Worm (Caenorhabditis elegans) whole organism, young adult: ENCODE data around the gene F08F8.6.

Experiments
- B0035.1 ChIP-seq: sonication (generic microtip); optimal IDR thresholded peaks from 2 replicates; lab custom pipeline; 2016; ENCODE audit warnings: missing genetic modification characterization, mild to moderate bottlenecking, missing compliant biosample characterization, missing genotype, missing genetic modification reagents
- B0336.3 ChIP-seq: fragments of 200-800 bp; sonication (Bioruptor generic); IDR thresholded peaks from 2 replicates; pipeline ENCODE4 v1.3.6; 2022; ENCODE audit warnings: missing genetic modification characterization, missing compliant biosample characterization
- C06A6.2 ChIP-seq: fragments of 200-800 bp; sonication (Bioruptor generic); conservative IDR thresholded peaks from 2 replicates; pipeline ENCODE4 v1.3.6; 2022; ENCODE audit warnings: missing genetic modification characterization, missing compliant biosample characterization
- D2030.7 ChIP-seq: fragments of 200-800 bp; sonication (Bioruptor generic); IDR thresholded peaks from 2 replicates; pipeline ENCODE4 v1.3.6; 2022; ENCODE audit warnings: missing genetic modification reagents, missing genetic modification characterization, missing compliant biosample characterization
- F33H1.4 ChIP-seq: fragments of 200-800 bp; sonication (Bioruptor generic); IDR thresholded peaks from 2 replicates; pipeline ENCODE4 v1.3.6; 2022; ENCODE audit warnings: missing genetic modification reagents, missing genetic modification characterization, missing compliant biosample characterization
- F39B2.1 ChIP-seq: fragments of 200-800 bp; sonication (Bioruptor generic); IDR thresholded peaks from 2 replicates; pipeline ENCODE4 v1.3.6; 2022; ENCODE audit warnings: missing genetic modification reagents, missing genetic modification characterization, missing compliant biosample characterization
- F57A8.1 ChIP-seq: fragments of 200-800 bp; sonication (Bioruptor generic); optimal IDR thresholded peaks from 2 replicates; lab custom pipeline; 2018; ENCODE audit warnings: mild to moderate bottlenecking, missing genetic modification characterization, moderate library complexity, missing compliant biosample characterization
- F57C9.4 ChIP-seq: sonication (generic microtip); optimal IDR thresholded peaks from 2 replicates; lab custom pipeline; 2017; ENCODE audit warnings: mild to moderate bottlenecking, missing genetic modification characterization, missing compliant biosample characterization
- Y79H2A.3 ChIP-seq: fragments of 200-800 bp; sonication (Bioruptor generic); conservative IDR thresholded peaks from 2 replicates; pipeline ENCODE4 v1.3.6; 2022; ENCODE audit warnings: missing genetic modification reagents, missing genetic modification characterization, missing compliant biosample characterization
- atf-7 ChIP-seq: sonication (generic microtip); optimal IDR thresholded peaks from 2 replicates; lab custom pipeline; 2017; ENCODE audit warnings: mild to moderate bottlenecking, missing genetic modification characterization, missing compliant biosample characterization
- attf-3 ChIP-seq: fragments of 200-800 bp; sonication (Bioruptor generic); conservative IDR thresholded peaks from 2 replicates; pipeline ENCODE4 v1.3.6; 2022; ENCODE audit warnings: missing genetic modification reagents, missing genetic modification characterization, missing compliant biosample characterization
- attf-5 ChIP-seq: fragments of 200-800 bp; sonication (Bioruptor generic); optimal IDR thresholded peaks from 2 replicates; lab custom pipeline; 2018; ENCODE audit warnings: mild to moderate bottlenecking, missing genetic modification characterization, missing compliant biosample characterization
- attf-6 ChIP-seq: fragments of 200-800 bp; sonication (Bioruptor generic); IDR thresholded peaks from 2 replicates; pipeline ENCODE4 v1.3.6; 2022; ENCODE audit warnings: missing genetic modification reagents, missing genetic modification characterization, missing compliant biosample characterization
- bed-2 ChIP-seq: fragments of 200-800 bp; sonication (Bioruptor generic); IDR thresholded peaks from 2 replicates; pipeline ENCODE4 v1.3.6; 2022; ENCODE audit warnings: missing genetic modification reagents, missing genetic modification characterization, missing compliant biosample characterization
- ccch-3 ChIP-seq: fragments of 200-800 bp; sonication (Bioruptor generic); optimal IDR thresholded peaks from 2 replicates; lab custom pipeline; 2018; ENCODE audit warnings: mild to moderate bottlenecking, missing genetic modification characterization, missing compliant biosample characterization
- cebp-1 ChIP-seq, 2 experiments: fragments of 200-800 bp in 1 of 2; sonication (Bioruptor generic) in 1 of 2; sonication (generic microtip) in 1 of 2; IDR thresholded peaks in 1 of 2; optimal IDR thresholded peaks in 1 of 2; 2 replicates each; pipeline versions ENCODE4 v1.3.6 to Lab custom; 2017 to 2022; ENCODE audit warnings: missing compliant biosample characterization in 2 of 2, missing genetic modification characterization in 2 of 2, mild to moderate bottlenecking in 1 of 2, missing genetic modification reagents in 1 of 2, moderate library complexity in 1 of 2
- ceh-100 ChIP-seq: fragments of 200-800 bp; sonication (Bioruptor generic); IDR thresholded peaks from 2 replicates; pipeline ENCODE4 v1.3.6; 2022; ENCODE audit warnings: missing genetic modification reagents, missing genetic modification characterization, missing compliant biosample characterization
- ceh-91 ChIP-seq: fragments of 200-800 bp; sonication (Bioruptor generic); IDR thresholded peaks from 2 replicates; pipeline ENCODE4 v1.3.6; 2022; ENCODE audit warnings: missing genetic modification reagents, missing genetic modification characterization, missing compliant biosample characterization
- chd-7 ChIP-seq: sonication (generic microtip); optimal IDR thresholded peaks from 2 replicates; lab custom pipeline; 2016; ENCODE audit warnings: mild to moderate bottlenecking, missing genetic modification characterization, moderate library complexity, missing compliant biosample characterization
- dox-1 ChIP-seq: fragments of 200-800 bp; sonication (Bioruptor generic); IDR thresholded peaks from 2 replicates; pipeline ENCODE4 v1.3.6; 2022; ENCODE audit warnings: missing genetic modification reagents, missing genetic modification characterization, missing compliant biosample characterization
- hlh-12 ChIP-seq: sonication (generic microtip); optimal IDR thresholded peaks from 2 replicates; lab custom pipeline; 2016; ENCODE audit warnings: missing genetic modification characterization, missing compliant biosample characterization
- hmg-1.2 ChIP-seq: fragments of 200-800 bp; sonication (Bioruptor generic); IDR thresholded peaks from 2 replicates; pipeline ENCODE4 v1.3.6; 2022; ENCODE audit warnings: missing genetic modification reagents, missing genetic modification characterization, missing compliant biosample characterization
- hsf-1 ChIP-seq: fragments of 200-800 bp; sonication (Bioruptor generic); IDR thresholded peaks from 2 replicates; pipeline ENCODE4 v1.3.6; 2022; ENCODE audit warnings: missing genetic modification reagents, missing genetic modification characterization, missing compliant biosample characterization
- lin-26 ChIP-seq: fragments of 200-800 bp; sonication (Bioruptor generic); IDR thresholded peaks from 2 replicates; pipeline ENCODE4 v1.3.6; 2022; ENCODE audit warnings: missing genetic modification reagents, missing genetic modification characterization, missing compliant biosample characterization
- lin-35 ChIP-seq, 3 experiments: fragments of 150-350 bp in 2 of 3; sonication (generic microtip) in 1 of 3; optimal IDR thresholded peaks; 2 replicates each; lab custom pipeline; 2014 to 2018; ENCODE audit warnings: missing biosample characterization in 3 of 3, missing genetic modification characterization in 3 of 3, missing genetic modification reagents in 3 of 3
- lin-54 ChIP-seq: fragments of 200-800 bp; sonication (Bioruptor generic); optimal IDR thresholded peaks from 2 replicates; lab custom pipeline; 2018; ENCODE audit warnings: mild to moderate bottlenecking, missing genetic modification characterization, missing compliant biosample characterization
- lir-1 ChIP-seq: fragments of 200-800 bp; sonication (Bioruptor generic); conservative IDR thresholded peaks from 2 replicates; pipeline ENCODE4 v1.3.6; 2022; ENCODE audit warnings: missing genetic modification reagents, missing genetic modification characterization, missing compliant biosample characterization
- madf-10 ChIP-seq: sonication (generic microtip); optimal IDR thresholded peaks from 2 replicates; lab custom pipeline; 2016; ENCODE audit warnings: mild to moderate bottlenecking, missing genetic modification characterization, missing compliant biosample characterization
- mes-4 ChIP-seq: sonication (generic microtip); optimal IDR thresholded peaks from 2 replicates; lab custom pipeline; 2016; ENCODE audit warnings: missing genotype, missing genetic modification characterization, missing compliant biosample characterization
- nfyb-1 ChIP-seq: fragments of 200-800 bp; sonication (Bioruptor generic); IDR thresholded peaks from 2 replicates; pipeline ENCODE4 v1.3.6; 2022; ENCODE audit warnings: missing genetic modification reagents, missing genetic modification characterization, missing compliant biosample characterization
- nhr-120 ChIP-seq: fragments of 200-800 bp; sonication (Bioruptor generic); IDR thresholded peaks from 2 replicates; pipeline ENCODE4 v1.3.6; 2022; ENCODE audit warnings: missing genetic modification characterization, missing compliant biosample characterization
- nhr-27 ChIP-seq: fragments of 200-800 bp; sonication (Bioruptor generic); optimal IDR thresholded peaks from 2 replicates; lab custom pipeline; 2018; ENCODE audit warnings: mild to moderate bottlenecking, missing genetic modification characterization, moderate library complexity, missing compliant biosample characterization
- nhr-80 ChIP-seq: sonication (generic microtip); optimal IDR thresholded peaks from 2 replicates; lab custom pipeline; 2016; ENCODE audit warnings: missing genetic modification characterization, missing compliant biosample characterization
- repo-1 ChIP-seq: sonication (generic microtip); optimal IDR thresholded peaks from 2 replicates; lab custom pipeline; 2017; ENCODE audit warnings: mild to moderate bottlenecking, missing genetic modification characterization, missing compliant biosample characterization
- zim-3 ChIP-seq: sonication (generic microtip); optimal IDR thresholded peaks from 2 replicates; lab custom pipeline; 2017; ENCODE audit warnings: mild to moderate bottlenecking, missing genetic modification characterization, moderate library complexity, missing compliant biosample characterization
- ztf-3 ChIP-seq: fragments of 200-800 bp; sonication (Bioruptor generic); optimal IDR thresholded peaks from 2 replicates; lab custom pipeline; 2018; ENCODE audit warnings: mild to moderate bottlenecking, missing genetic modification characterization, missing compliant biosample characterization

F08F8.6 gene

ce11 chrIII:7359037-7359548 is 15.6 kb downstream of the F08F8.6 start, which contains the start of the genes eco-1 and hmgr-1:
TSS of gene eco-1 (minus strand) at chrIII:7359095.
TSS of gene hmgr-1 (plus strand) at chrIII:7359498.
- no peak for TF ChIP-seq ceh-100
- TF ChIP-seq madf-10 (tag; lab: Kevin White, UChicago) = no peak
- TF ChIP-seq cebp-1 (GFP tag; IDR thresholded peaks at IDR 0.05; lab: Robert Waterston, UW) = no peak
- TF ChIP-seq cebp-1 (tag; optimal IDR thresholded peaks at IDR 0.05; lab: Kevin White, UChicago) = peak; percentile 39
- no peak for TF ChIP-seq C06A6.2 (GFP tag; lab: Robert Waterston, UW)
- peak; percentile 22 for TF ChIP-seq lin-54 (GFP tag; lab: Kevin White, UChicago)
- TF ChIP-seq lin-35 (GFP tag; optimal IDR thresholded peaks at IDR 0.05; lab: Kevin White, UChicago) = peak in 1 of 3 experiments; percentile 8

ce11 chrIII:7365602-7366001 is 22.1 kb downstream of the F08F8.6 start, which contains the start of gene F08F8.11:
TSS of gene F08F8.11 (plus strand) at chrIII:7365902.
- no peak for TF ChIP-seq nhr-80 (tag; lab: Kevin White, UChicago)
- no peak for TF ChIP-seq F33H1.4 (GFP tag; lab: Robert Waterston, UW)
- TF ChIP-seq F57C9.4 (tag; lab: Kevin White, UChicago) = no peak
- TF ChIP-seq B0336.3 (GFP tag; lab: Robert Waterston, UW) = no peak
- TF ChIP-seq nfyb-1 = no peak
- TF ChIP-seq bed-2 (GFP tag; lab: Robert Waterston, UW) = no peak
- no peak for TF ChIP-seq D2030.7 (GFP tag; lab: Robert Waterston, UW)
- no peak for TF ChIP-seq lir-1 (GFP tag; lab: Robert Waterston, UW)
- no peak for TF ChIP-seq hsf-1 (GFP tag; lab: Robert Waterston, UW)
- TF ChIP-seq attf-6 (GFP tag; lab: Robert Waterston, UW) = no peak
- TF ChIP-seq ceh-91 (GFP tag; lab: Robert Waterston, UW) = no peak
- TF ChIP-seq atf-7 = no peak
- TF ChIP-seq mes-4 (tag; lab: Kevin White, UChicago) = no peak

ce11 chrIII:7367012-7367760 is 23.7 kb downstream of the F08F8.6 start, which contains the start of the genes T20B12.5 and T20B12.4:
TSS of gene T20B12.5 (minus strand) at chrIII:7367112.
TSS of gene T20B12.4 (plus strand) at chrIII:7367710.
- TF ChIP-seq nhr-120 (no peak), hmg-1.2 (GFP tag; lab: Robert Waterston, UW) (no peak), attf-5 (GFP tag; lab: Kevin White, UChicago) (no peak), Y79H2A.3 (GFP tag; lab: Robert Waterston, UW) (no peak), hlh-12 (tag; lab: Kevin White, UChicago) (no peak), lin-26 (GFP tag; lab: Robert Waterston, UW) (no peak), F39B2.1 (no peak), ztf-3 (GFP tag; lab: Kevin White, UChicago) (no peak), C06A6.2 (GFP tag; lab: Robert Waterston, UW) (no peak), repo-1 (tag; lab: Kevin White, UChicago) (no peak), chd-7 (tag; lab: Kevin White, UChicago) (no peak), nhr-27 (no peak), F57A8.1 (GFP tag; lab: Kevin White, UChicago) (no peak), ccch-3 (GFP tag; lab: Kevin White, UChicago) (no peak), B0035.1 (no peak), attf-3 (no peak), zim-3 (tag; lab: Kevin White, UChicago) (no peak), dox-1 (GFP tag; lab: Robert Waterston, UW) (no peak), bed-2 (GFP tag; lab: Robert Waterston, UW) (no peak)
